Worm (Caenorhabditis elegans): ENCODE data around the gene F58E6.4.

F58E6.4 gene

DNA sequence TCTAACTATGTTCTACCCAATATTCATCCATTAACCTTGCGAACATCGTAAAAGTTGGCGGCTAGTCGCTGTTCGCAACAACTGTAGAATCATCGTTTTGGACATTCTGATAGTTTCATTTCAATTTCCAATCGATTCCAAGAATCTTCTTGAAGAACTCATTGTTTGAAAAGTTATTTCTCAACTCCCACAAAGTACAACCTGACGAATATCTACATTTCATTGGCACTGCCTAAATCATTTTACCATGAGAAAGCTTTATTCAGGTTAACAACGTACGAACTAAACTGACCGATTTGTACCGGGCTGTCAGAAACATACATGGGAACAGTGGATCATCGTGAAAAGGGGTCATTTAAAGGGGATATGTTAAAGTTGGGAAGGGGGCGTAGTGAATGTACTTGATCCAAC lies 36.5 kb upstream of the F58E6.4 start, which contains the start of gene F46B6.6 (continued):
- TF ChIP-seq nhr-237 (tag; optimal IDR thresholded peaks at IDR 0.05) (no peak), C34B4.2 (tag; optimal IDR thresholded peaks at IDR 0.05) (no peak), ets-5 (GFP tag; IDR thresholded peaks at IDR 0.05) (no peak), zip-4 (GFP tag; optimal IDR thresholded peaks at IDR 0.05) (no peak)

ce11 chrV:9784215-9784614 lies 34.0 kb upstream of the F58E6.4 start:
- TF ChIP-seq ceh-88 (GFP tag; IDR thresholded peaks at IDR 0.05) (no peak), pax-3 (tag; optimal IDR thresholded peaks at IDR 0.05) (no peak), unc-130 (tag; optimal IDR thresholded peaks at IDR 0.05) (no peak), hpl-2 (GFP tag; optimal IDR thresholded peaks at IDR 0.05) (no peak), unc-86 (tag; optimal IDR thresholded peaks at IDR 0.05) (no peak), isw-1 (GFP tag; IDR thresholded peaks at IDR 0.05) (no peak), skn-1 (tag; optimal IDR thresholded peaks at IDR 0.05) (no peak), vab-15 (tag; optimal IDR thresholded peaks at IDR 0.05) (no peak), unc-98 (GFP tag; IDR thresholded peaks at IDR 0.05) (no peak), lsy-2 (tag; optimal IDR thresholded peaks at IDR 0.05) (no peak), nhr-47 (tag; optimal IDR thresholded peaks at IDR 0.05) (no peak), xbp-1 (tag; optimal IDR thresholded peaks at IDR 0.05) (no peak), nhr-19 (GFP tag; conservative IDR thresholded peaks at IDR 0.05) (no peak), zip-4 (GFP tag; optimal IDR thresholded peaks at IDR 0.05) (no peak), jun-1 (tag; optimal IDR thresholded peaks at IDR 0.05) (no peak), ama-1 (optimal IDR thresholded peaks at IDR 0.05) (no peak), tlp-1 (tag; optimal IDR thresholded peaks at IDR 0.05) (no peak), fos-1 (tag; optimal IDR thresholded peaks at IDR 0.05) (no peak), nhr-77 (tag; optimal IDR thresholded peaks at IDR 0.05) (no peak)

DNA sequence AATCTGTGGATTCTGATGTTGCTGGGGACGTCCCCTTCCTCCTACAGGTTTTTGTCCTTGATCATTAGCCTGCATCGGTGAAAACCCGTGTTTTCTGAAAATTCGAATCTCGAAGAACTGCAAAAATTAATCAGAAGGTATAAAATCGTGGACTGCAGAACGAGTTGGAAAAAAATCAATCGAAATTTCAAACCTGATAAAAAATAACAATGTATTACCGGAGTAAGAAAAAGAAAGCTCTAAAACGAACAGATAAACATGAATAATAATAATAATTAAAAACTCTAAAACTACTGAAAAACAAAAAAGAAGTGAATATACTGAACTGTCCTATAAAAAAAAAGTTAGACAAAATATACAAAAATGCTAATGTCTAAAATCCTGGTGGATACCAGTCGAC lies 32.8 kb upstream of the F58E6.4 start, which contains the start of gene F46B6.5:
TSS of gene F46B6.5 (minus strand) at position 101 of the 400 bp plus-strand sequence.
- TF ChIP-seq swsn-7 (tag; optimal IDR thresholded peaks at IDR 0.05), result no peak

- TF ChIP-seq irx-1 (tag; optimal IDR thresholded peaks at IDR 0.05), result no peak
- TF ChIP-seq lin-15B (tag; optimal IDR thresholded peaks at IDR 0.05), result no peak
- TF ChIP-seq hlh-17 (GFP tag; optimal IDR thresholded peaks at IDR 0.05; ENCODE audit: borderline replicate concordance), result no peak
- TF ChIP-seq alr-1 (tag; optimal IDR thresholded peaks at IDR 0.05; ENCODE audit: borderline replicate concordance), result no peak
- no peak for TF ChIP-seq nhr-19 (GFP tag; conservative IDR thresholded peaks at IDR 0.05)
- TF ChIP-seq nhr-77 (tag; optimal IDR thresholded peaks at IDR 0.05), result no peak
- no peak for TF ChIP-seq nhr-11 (tag; optimal IDR thresholded peaks at IDR 0.05)
- TF ChIP-seq nhr-84 (tag; optimal IDR thresholded peaks at IDR 0.05), result no peak
- no peak for TF ChIP-seq zip-4 (GFP tag; optimal IDR thresholded peaks at IDR 0.05)
Observed at ce11 chrV:9782045-9782444, 31.8 kb upstream of the F58E6.4 start.

DNA sequence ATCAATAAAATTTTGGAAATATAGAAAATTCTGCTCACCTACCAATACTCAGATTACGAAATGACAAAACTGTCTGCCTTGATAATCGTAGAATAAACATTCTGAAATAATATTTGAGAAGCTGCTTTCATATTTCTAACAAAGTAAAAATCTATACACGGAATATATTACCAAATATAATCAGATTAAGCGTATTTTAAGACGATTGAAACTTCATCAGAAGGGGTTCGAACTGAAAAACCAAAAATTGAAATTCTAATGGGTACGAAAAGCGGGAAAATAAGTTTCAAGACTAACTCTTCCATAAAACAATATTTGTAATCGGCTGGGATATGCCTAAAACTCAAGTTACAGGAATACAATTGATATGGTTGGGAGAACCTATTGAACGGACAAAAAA lies 29.2 kb upstream of the F58E6.4 start, which contains the start of gene F46B6.4:
TSS of gene F46B6.4 (minus strand) at position 101 of the 400 bp plus-strand sequence.
- no peak for TF ChIP-seq nhr-19 (GFP tag; conservative IDR thresholded peaks at IDR 0.05)

DNA sequence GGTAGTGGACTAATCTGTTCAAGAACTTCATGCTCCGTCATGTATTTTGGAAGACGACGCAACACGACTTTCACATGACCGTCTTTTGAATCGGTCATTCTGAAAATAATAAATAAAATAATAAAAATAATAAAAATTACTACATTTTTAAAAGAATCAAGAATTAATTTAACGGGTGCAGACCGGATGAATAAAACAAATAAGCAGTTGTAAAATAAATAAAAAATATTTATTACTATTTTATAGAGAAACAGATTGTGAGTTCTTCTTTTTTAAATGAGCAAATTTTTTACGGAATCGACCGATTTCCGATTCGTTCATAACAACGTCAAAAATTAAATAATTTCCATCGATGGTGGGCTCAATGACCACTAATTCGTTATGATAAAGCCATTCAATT lies 27.4 kb upstream of the F58E6.4 start, which contains the start of gene smg-4:
TSS of gene smg-4 (minus strand) at position 101 of the 400 bp plus-strand sequence.
- TF ChIP-seq egl-27 (tag; optimal IDR thresholded peaks at IDR 0.05), result no peak
- no peak for TF ChIP-seq dpl-1 (GFP tag; optimal IDR thresholded peaks at IDR 0.05)
- TF ChIP-seq sptf-1 (tag; optimal IDR thresholded peaks at IDR 0.05), result no peak

DNA sequence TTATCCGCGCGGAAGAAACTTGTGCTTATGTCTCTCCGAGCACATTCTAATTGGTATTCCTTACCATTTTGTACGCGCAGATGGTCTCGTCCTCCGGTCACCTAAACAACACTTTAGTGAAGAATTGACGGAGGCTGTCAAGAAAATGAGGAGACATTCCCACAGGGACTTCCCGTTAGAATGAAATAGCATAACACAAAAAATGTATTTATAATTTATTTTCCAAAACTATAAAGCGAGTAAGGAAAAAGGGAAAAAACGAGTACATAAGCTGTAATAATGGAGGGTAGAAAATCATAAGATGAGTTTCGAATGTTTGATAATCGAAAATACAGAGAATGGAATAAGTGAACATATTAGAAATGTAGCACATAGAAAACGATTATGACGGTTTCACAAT lies 25.5 kb upstream of the F58E6.4 start, which contains the start of gene F46B6.12:
TSS of gene F46B6.12 (minus strand) at position 101 of the 400 bp plus-strand sequence.
- no peak for TF ChIP-seq nhr-11 (tag; optimal IDR thresholded peaks at IDR 0.05)
- TF ChIP-seq tlp-1 (tag; optimal IDR thresholded peaks at IDR 0.05), result no peak
- no peak for TF ChIP-seq ztf-4 (tag; optimal IDR thresholded peaks at IDR 0.05)
- TF ChIP-seq F16B12.6 (tag; optimal IDR thresholded peaks at IDR 0.05), result no peak
- no peak for TF ChIP-seq pag-3 (tag; optimal IDR thresholded peaks at IDR 0.05; ENCODE audit: borderline replicate concordance, insufficient read depth)
- no peak for TF ChIP-seq unc-130 (tag; optimal IDR thresholded peaks at IDR 0.05)
- no peak for TF ChIP-seq ceh-82 (tag; optimal IDR thresholded peaks at IDR 0.05)
- no peak for TF ChIP-seq zag-1 (tag; optimal IDR thresholded peaks at IDR 0.05)
- TF ChIP-seq C04F5.9 (tag; optimal IDR thresholded peaks at IDR 0.05), result no peak
- TF ChIP-seq nhr-19 (GFP tag; conservative IDR thresholded peaks at IDR 0.05), result no peak
- no peak for TF ChIP-seq irx-1 (tag; optimal IDR thresholded peaks at IDR 0.05)
- no peak for TF ChIP-seq ztf-11 (tag; optimal IDR thresholded peaks at IDR 0.05)
- TF ChIP-seq egl-13 (tag; optimal IDR thresholded peaks at IDR 0.05), result no peak
- TF ChIP-seq nhr-20 (tag; optimal IDR thresholded peaks at IDR 0.05), result no peak
- TF ChIP-seq unc-30 (tag; optimal IDR thresholded peaks at IDR 0.05), result no peak
- TF ChIP-seq blmp-1 (tag; optimal IDR thresholded peaks at IDR 0.05), result no peak

All from whole organism, L1 larva.